Fruit fly (Drosophila melanogaster) Kc167 (cell line): ENCODE results near the gene CG43333.

Experiments
- Myc ChIP-seq: fragments of >200 bp; optimal IDR thresholded peaks from 2 replicates; lab custom pipeline; 2017; ENCODE audit warnings: missing external identifiers
- Sin3A ChIP-seq: fragments of >200 bp; optimal IDR thresholded peaks from 2 replicates; lab custom pipeline; 2018; ENCODE audit warnings: missing external identifiers
- h ChIP-seq: fragments of >200 bp; optimal IDR thresholded peaks from 3 replicates; lab custom pipeline; 2018; ENCODE audit warnings: missing external identifiers
- insv ChIP-seq: fragments of >200 bp; optimal IDR thresholded peaks from 3 replicates; lab custom pipeline; 2018; ENCODE audit warnings: missing external identifiers
- psq ChIP-seq: fragments of >200 bp; optimal IDR thresholded peaks from 2 replicates; lab custom pipeline; 2017; ENCODE audit warnings: missing external identifiers
- ttk ChIP-seq: sonication (Bioruptor generic); optimal IDR thresholded peaks from 2 replicates; lab custom pipeline; 2017; ENCODE audit warnings: missing external identifiers

Gene CG43333

dm6 chr2L:14141238-14141637 is 39.2 kb downstream of the CG43333 start:
- TF ChIP-seq ttk (lab: Kevin White, UChicago) (no peak), Myc (lab: Kevin White, UChicago) (no peak), psq (lab: Kevin White, UChicago) (no peak), Sin3A (lab: Kevin White, UChicago) (no peak), h (lab: Kevin White, UChicago) (no peak), insv (lab: Kevin White, UChicago) (no peak)

dm6 chr2L:14136197-14136596 is 44.3 kb downstream of the CG43333 start:
- TF ChIP-seq Myc (lab: Kevin White, UChicago): no peak
- TF ChIP-seq Sin3A (lab: Kevin White, UChicago): no peak
- TF ChIP-seq insv (lab: Kevin White, UChicago): no peak
- no peak for TF ChIP-seq ttk (lab: Kevin White, UChicago)
- no peak for TF ChIP-seq h (lab: Kevin White, UChicago)
- no peak for TF ChIP-seq psq (lab: Kevin White, UChicago)

dm6 chr2L:14133562-14134539 is 46.6 kb downstream of the CG43333 start:
- TF ChIP-seq h (lab: Kevin White, UChicago): no peak
- no peak for TF ChIP-seq psq (lab: Kevin White, UChicago)
- TF ChIP-seq Myc (lab: Kevin White, UChicago): no peak
- no peak for TF ChIP-seq ttk (lab: Kevin White, UChicago)
- no peak for TF ChIP-seq Sin3A (lab: Kevin White, UChicago)
- no peak for TF ChIP-seq insv (lab: Kevin White, UChicago)

dm6 chr2L:14125630-14126029 is 54.9 kb downstream of the CG43333 start:
- TF ChIP-seq Sin3A (lab: Kevin White, UChicago) (no peak), psq (lab: Kevin White, UChicago) (no peak), insv (lab: Kevin White, UChicago) (no peak), Myc (lab: Kevin White, UChicago) (no peak), h (lab: Kevin White, UChicago) (no peak), ttk (lab: Kevin White, UChicago) (no peak)

dm6 chr2L:14123605-14124004 is 56.9 kb downstream of the CG43333 start:
- TF ChIP-seq psq (lab: Kevin White, UChicago) (no peak), ttk (lab: Kevin White, UChicago) (no peak), Myc (lab: Kevin White, UChicago) (no peak), insv (lab: Kevin White, UChicago) (no peak), h (lab: Kevin White, UChicago) (no peak), Sin3A (lab: Kevin White, UChicago) (no peak)

dm6 chr2L:14122742-14123334 is 57.6 kb downstream of the CG43333 start:
- no peak for TF ChIP-seq Sin3A (lab: Kevin White, UChicago)
- no peak for TF ChIP-seq Myc (lab: Kevin White, UChicago)

dm6 chr2L:14120689-14121397 is 59.6 kb downstream of the CG43333 start:
- TF ChIP-seq Myc (lab: Kevin White, UChicago) (no peak), ttk (lab: Kevin White, UChicago) (no peak), insv (lab: Kevin White, UChicago) (no peak), Sin3A (lab: Kevin White, UChicago) (no peak), h (lab: Kevin White, UChicago) (no peak), psq (lab: Kevin White, UChicago) (no peak)

dm6 chr2L:14115976-14116501 is 64.4 kb downstream of the CG43333 start:
- no peak for TF ChIP-seq h (lab: Kevin White, UChicago)
- no peak for TF ChIP-seq Myc (lab: Kevin White, UChicago)
- no peak for TF ChIP-seq Sin3A (lab: Kevin White, UChicago)
- no peak for TF ChIP-seq insv (lab: Kevin White, UChicago)
- no peak for TF ChIP-seq ttk (lab: Kevin White, UChicago)
- TF ChIP-seq psq (lab: Kevin White, UChicago): no peak
